Worm (Caenorhabditis elegans): ENCODE results near the gene mrps-26.

Gene mrps-26

DNA sequence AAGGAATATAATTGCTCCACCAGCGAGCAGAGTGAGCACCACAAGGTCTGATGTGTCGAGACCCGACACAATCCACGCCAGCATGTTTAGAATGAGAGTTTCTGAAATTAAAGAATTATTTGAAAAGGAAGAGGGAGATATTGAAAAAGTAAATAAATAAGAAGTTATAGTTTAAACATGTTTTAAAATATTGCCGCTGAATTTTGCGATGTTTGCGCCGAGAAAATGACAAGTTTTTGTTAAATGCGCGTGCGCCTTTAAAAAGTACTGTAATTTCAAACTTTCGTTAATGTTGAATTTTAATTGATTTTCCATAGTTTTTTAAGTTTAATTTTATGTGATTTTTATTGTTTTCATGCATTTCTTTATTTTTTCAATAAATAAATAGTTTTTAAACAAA lies 34.8 kb upstream of the mrps-26 start, which contains the start of gene emb-8:
Gene emb-8, minus strand, starts transcription at position 101 of the 400 bp plus-strand sequence.
- TF ChIP-seq tbx-37 (GFP tag; conservative IDR thresholded peaks at IDR 0.05) (no peak), pes-1 (GFP tag; IDR thresholded peaks at IDR 0.05) (no peak), ama-1 (optimal IDR thresholded peaks at IDR 0.05) (no peak), F13C5.2 (tag; optimal IDR thresholded peaks at IDR 0.05) (no peak), ets-7 (tag; optimal IDR thresholded peaks at IDR 0.05) (no peak), ceh-13 (GFP tag; optimal IDR thresholded peaks at IDR 0.05) (no peak), aly-1 (tag; optimal IDR thresholded peaks at IDR 0.05) (no peak), B0310.2 (tag; optimal IDR thresholded peaks at IDR 0.05) (no peak), hnd-1 (tag; optimal IDR thresholded peaks at IDR 0.05) (no peak), sea-1 (GFP tag; conservative IDR thresholded peaks at IDR 0.05) (no peak), tbx-11 (GFP tag; IDR thresholded peaks at IDR 0.05) (no peak), ceh-36 (tag; optimal IDR thresholded peaks at IDR 0.05) (no peak), hmbx-1 (tag; optimal IDR thresholded peaks at IDR 0.05) (no peak), scrt-1 (GFP tag; IDR thresholded peaks at IDR 0.05) (no peak), flt-1 (GFP tag; IDR thresholded peaks at IDR 0.05) (no peak), tra-4 (tag; optimal IDR thresholded peaks at IDR 0.05) (no peak), hmg-4 (GFP tag; optimal IDR thresholded peaks at IDR 0.05) (no peak)

DNA sequence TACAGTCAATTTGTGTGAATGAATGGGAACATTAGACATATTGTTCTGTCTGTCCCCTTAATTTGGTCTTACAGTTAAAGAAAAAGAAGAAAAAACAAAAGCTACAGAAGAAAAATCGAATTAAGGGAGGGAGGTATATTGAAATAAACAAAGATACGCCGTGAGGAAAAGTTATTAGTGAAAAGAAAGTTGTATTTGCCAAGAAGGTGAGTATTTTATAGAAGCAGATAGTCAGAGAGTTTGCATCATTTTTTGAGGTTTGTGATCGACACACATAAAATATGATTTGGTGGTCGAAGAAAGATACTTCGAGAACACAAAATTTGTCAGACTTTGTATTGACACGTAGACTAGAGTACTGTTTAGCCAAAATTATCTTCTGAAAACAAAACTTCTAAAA lies 34.1 kb upstream of the mrps-26 start:
- TF ChIP-seq ets-7 (tag; optimal IDR thresholded peaks at IDR 0.05) (no peak), sea-1 (GFP tag; conservative IDR thresholded peaks at IDR 0.05) (no peak), hmbx-1 (tag; optimal IDR thresholded peaks at IDR 0.05) (no peak), ama-1 (optimal IDR thresholded peaks at IDR 0.05) (no peak), hmg-4 (GFP tag; optimal IDR thresholded peaks at IDR 0.05) (no peak)

DNA sequence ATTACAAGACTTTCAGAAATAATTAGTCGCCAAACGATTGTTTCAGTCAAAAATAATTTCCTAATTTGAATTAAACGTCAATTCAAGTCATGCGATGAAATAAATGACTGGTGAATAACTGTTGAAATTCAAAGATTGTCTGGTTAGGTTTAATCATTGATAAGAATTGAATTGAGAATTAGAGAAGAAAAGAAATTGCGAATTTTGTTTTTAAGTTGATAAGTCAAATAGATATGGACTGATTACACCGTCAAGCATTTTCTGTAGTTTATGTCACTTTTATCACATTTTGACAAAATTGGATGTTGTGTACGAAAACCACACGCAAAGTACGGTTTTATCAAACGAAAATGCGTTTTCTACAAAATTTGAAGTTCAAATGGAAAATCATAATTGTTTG lies 33.1 kb upstream of the mrps-26 start:
- TF ChIP-seq hnd-1 (tag; optimal IDR thresholded peaks at IDR 0.05) (no peak), hmbx-1 (tag; optimal IDR thresholded peaks at IDR 0.05) (no peak), tbx-37 (GFP tag; conservative IDR thresholded peaks at IDR 0.05) (no peak), flt-1 (GFP tag; IDR thresholded peaks at IDR 0.05) (no peak)

DNA sequence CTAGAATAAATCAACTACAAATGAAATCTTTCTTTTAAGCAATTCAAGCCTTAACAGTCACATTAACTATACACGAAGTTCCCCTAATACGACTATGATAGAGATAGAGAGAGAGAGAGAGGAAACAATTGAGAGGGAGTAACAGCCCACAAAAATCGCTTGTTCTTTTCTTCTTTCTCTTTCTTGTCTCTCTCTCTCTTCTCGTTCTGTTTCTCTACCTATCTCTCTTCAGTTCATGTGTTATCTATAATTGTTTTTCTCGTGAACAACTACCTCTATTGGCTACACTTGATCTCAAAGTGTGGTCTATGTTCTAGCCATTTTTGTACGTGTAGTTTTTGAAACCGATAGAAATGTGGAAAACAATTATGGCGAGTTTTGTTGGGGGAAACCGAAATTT lies 31.8 kb upstream of the mrps-26 start:
- TF ChIP-seq hmbx-1 (tag; optimal IDR thresholded peaks at IDR 0.05): no peak
- TF ChIP-seq scrt-1 (GFP tag; IDR thresholded peaks at IDR 0.05): no peak

DNA sequence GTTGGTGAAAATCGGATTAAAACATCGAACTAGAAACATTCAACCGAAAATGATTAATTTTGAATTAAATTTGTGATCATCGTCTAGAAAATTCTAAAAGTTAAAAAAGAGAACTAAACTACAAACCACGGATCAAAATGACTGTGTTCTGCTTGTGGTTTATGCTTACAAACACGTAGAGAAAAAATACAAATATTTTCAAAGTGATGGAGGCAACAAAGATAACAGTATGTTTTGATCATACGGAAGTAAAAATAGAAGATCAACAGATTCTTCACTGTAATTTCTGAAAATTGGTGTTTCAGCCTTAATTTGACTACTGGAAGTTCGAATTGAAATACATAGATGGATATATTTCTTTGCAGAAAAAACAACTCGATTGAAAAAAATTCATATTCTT lies 31.1 kb upstream of the mrps-26 start:
- no peak for TF ChIP-seq hmg-4 (GFP tag; optimal IDR thresholded peaks at IDR 0.05)
- TF ChIP-seq ama-1 (optimal IDR thresholded peaks at IDR 0.05): no peak
- no peak for TF ChIP-seq flt-1 (GFP tag; IDR thresholded peaks at IDR 0.05)
- TF ChIP-seq ceh-13 (GFP tag; optimal IDR thresholded peaks at IDR 0.05): no peak

DNA sequence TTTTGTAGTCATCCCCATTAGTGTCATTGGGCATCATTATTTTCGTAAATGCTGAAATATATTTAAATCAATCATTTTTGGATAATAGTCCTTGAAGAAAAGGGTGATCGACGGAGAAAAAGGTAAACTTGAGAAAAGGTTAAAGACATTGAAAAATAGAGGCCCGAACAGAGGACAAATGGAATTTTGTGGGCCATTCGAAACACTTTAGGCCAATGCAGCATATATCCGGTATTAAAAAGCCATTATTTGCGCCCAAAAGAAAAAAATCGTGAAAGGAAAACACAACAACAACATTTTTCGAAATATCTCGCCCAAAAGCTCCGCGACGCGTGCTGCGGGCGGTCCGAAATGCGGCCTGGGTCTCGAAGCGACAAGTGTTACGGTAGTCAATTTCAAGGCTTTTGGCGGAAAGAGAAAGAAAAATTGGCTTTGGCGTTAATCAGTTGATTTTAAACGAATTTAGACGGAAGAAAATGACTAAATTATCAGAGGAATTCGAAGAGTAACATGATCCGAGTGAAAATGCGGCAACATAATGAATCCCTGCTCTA lies 27.5 kb upstream of the mrps-26 start, which contains the start of gene morc-1:
Gene morc-1, minus strand, starts transcription at position 51 of the 554 bp plus-strand sequence.
- TF ChIP-seq scrt-1 (GFP tag; IDR thresholded peaks at IDR 0.05) (0 out of 2 replicates have a peak, but pooled peaks have one; percentile 9), hnd-1 (tag; optimal IDR thresholded peaks at IDR 0.05) (no peak)

DNA sequence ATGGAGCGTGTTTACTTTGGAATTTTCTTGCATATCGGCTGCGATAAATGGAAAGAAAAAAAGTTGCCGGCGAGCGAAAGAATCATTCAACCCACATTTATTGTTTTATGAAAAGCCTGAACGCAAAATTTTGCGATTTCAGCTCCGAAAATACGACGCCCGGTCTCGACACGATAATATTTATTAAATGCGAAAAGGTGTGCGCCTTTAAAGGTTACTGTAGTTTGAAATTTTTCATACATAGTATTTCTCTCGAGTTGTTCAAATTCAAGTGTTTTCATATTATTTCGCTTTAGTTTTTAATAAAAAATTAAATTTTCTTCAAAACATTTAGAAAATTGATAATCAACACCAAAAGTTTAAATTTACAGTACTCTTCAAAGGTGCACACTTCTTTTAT lies 25.4 kb upstream of the mrps-26 start, which contains the start of gene syx-16:
Gene syx-16, minus strand, starts transcription at position 118 of the 400 bp plus-strand sequence.
- TF ChIP-seq aly-1 (tag; optimal IDR thresholded peaks at IDR 0.05) (no peak), ama-1 (optimal IDR thresholded peaks at IDR 0.05) (no peak), tbx-11 (GFP tag; IDR thresholded peaks at IDR 0.05) (no peak), sea-1 (GFP tag; conservative IDR thresholded peaks at IDR 0.05) (no peak), ets-7 (tag; optimal IDR thresholded peaks at IDR 0.05) (no peak), scrt-1 (GFP tag; IDR thresholded peaks at IDR 0.05) (no peak), ceh-13 (GFP tag; optimal IDR thresholded peaks at IDR 0.05) (no peak), hmg-4 (GFP tag; optimal IDR thresholded peaks at IDR 0.05) (no peak), hnd-1 (tag; optimal IDR thresholded peaks at IDR 0.05) (no peak), F13C5.2 (tag; optimal IDR thresholded peaks at IDR 0.05) (no peak), tra-4 (tag; optimal IDR thresholded peaks at IDR 0.05) (no peak), ceh-36 (tag; optimal IDR thresholded peaks at IDR 0.05) (no peak), hmbx-1 (tag; optimal IDR thresholded peaks at IDR 0.05) (no peak), B0310.2 (tag; optimal IDR thresholded peaks at IDR 0.05) (no peak), pes-1 (GFP tag; IDR thresholded peaks at IDR 0.05) (no peak), tbx-37 (GFP tag; conservative IDR thresholded peaks at IDR 0.05) (no peak), flt-1 (GFP tag; IDR thresholded peaks at IDR 0.05) (no peak)

DNA sequence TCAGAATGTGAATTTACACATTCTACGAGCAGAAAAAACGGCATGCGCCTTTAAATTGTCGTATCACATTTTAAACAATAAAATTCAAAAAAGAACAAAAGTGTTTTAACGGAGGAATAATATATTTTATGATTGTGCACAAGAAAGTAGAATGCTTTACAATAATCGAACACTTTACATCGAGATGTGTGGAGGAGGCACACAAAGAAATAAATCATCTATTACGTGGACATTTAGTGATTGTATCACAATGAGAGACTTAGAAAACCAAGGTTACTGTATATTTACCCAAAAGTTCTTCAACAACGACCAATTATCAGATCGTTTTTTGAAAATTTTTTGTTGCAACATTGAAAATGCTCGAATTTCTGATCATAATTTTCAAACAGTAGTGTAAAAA lies 24.1 kb upstream of the mrps-26 start:
- TF ChIP-seq sea-1 (GFP tag; conservative IDR thresholded peaks at IDR 0.05): no peak
- no peak for TF ChIP-seq hmbx-1 (tag; optimal IDR thresholded peaks at IDR 0.05)
- no peak for TF ChIP-seq ets-7 (tag; optimal IDR thresholded peaks at IDR 0.05)
- no peak for TF ChIP-seq aly-1 (tag; optimal IDR thresholded peaks at IDR 0.05)
- no peak for TF ChIP-seq hmg-4 (GFP tag; optimal IDR thresholded peaks at IDR 0.05)
- no peak for TF ChIP-seq B0310.2 (tag; optimal IDR thresholded peaks at IDR 0.05)
- no peak for TF ChIP-seq tra-4 (tag; optimal IDR thresholded peaks at IDR 0.05)
- TF ChIP-seq pes-1 (GFP tag; IDR thresholded peaks at IDR 0.05): no peak
- no peak for TF ChIP-seq tbx-11 (GFP tag; IDR thresholded peaks at IDR 0.05)
- TF ChIP-seq ama-1 (optimal IDR thresholded peaks at IDR 0.05): no peak
- TF ChIP-seq flt-1 (GFP tag; IDR thresholded peaks at IDR 0.05): no peak
- no peak for TF ChIP-seq ceh-36 (tag; optimal IDR thresholded peaks at IDR 0.05)
- no peak for TF ChIP-seq ceh-13 (GFP tag; optimal IDR thresholded peaks at IDR 0.05)
- TF ChIP-seq tbx-37 (GFP tag; conservative IDR thresholded peaks at IDR 0.05): no peak
